Worm (Caenorhabditis elegans) whole organism, L3 larva: ENCODE data around the gene pfut-1.

Source experiments
- R02D3.7 ChIP-seq: fragments of 150-350 bp; optimal IDR thresholded peaks from 2 replicates; lab custom pipeline; 2014; ENCODE audit warnings: missing biosample characterization, missing genetic modification characterization
- ZK546.5 ChIP-seq: sonication (generic microtip); optimal IDR thresholded peaks from 2 replicates; lab custom pipeline; 2017; ENCODE audit warnings: missing biosample characterization, missing genetic modification characterization
- aly-2 ChIP-seq: fragments of 150-350 bp; optimal IDR thresholded peaks from 2 replicates; lab custom pipeline; 2014; ENCODE audit warnings: missing biosample characterization, missing genetic modification characterization
- ceh-28 ChIP-seq: fragments of 150-350 bp; optimal IDR thresholded peaks from 2 replicates; lab custom pipeline; 2014; ENCODE audit warnings: missing biosample characterization, missing genetic modification reagents, missing genetic modification characterization
- ceh-82 ChIP-seq: fragments of 150-350 bp; optimal IDR thresholded peaks from 2 replicates; lab custom pipeline; 2014; ENCODE audit warnings: missing biosample characterization, missing genetic modification characterization
- ceh-9 ChIP-seq: sonication (generic microtip); optimal IDR thresholded peaks from 2 replicates; lab custom pipeline; 2018; ENCODE audit warnings: missing biosample characterization, missing genetic modification characterization
- egl-27 ChIP-seq: sonication (generic microtip); optimal IDR thresholded peaks from 4 replicates; lab custom pipeline; 2017; ENCODE audit warnings: missing biosample characterization, missing genetic modification reagents, missing genetic modification characterization
- egl-5 ChIP-seq: fragments of 150-350 bp; optimal IDR thresholded peaks from 2 replicates; lab custom pipeline; 2017; ENCODE audit warnings: missing biosample characterization, missing genetic modification reagents, missing genetic modification characterization, inconsistent platforms
- elt-1 ChIP-seq: fragments of 150-350 bp; optimal IDR thresholded peaks from 2 replicates; lab custom pipeline; 2014; ENCODE audit warnings: missing biosample characterization, missing genetic modification characterization
- elt-2 ChIP-seq: sonication (generic microtip); optimal IDR thresholded peaks from 2 replicates; lab custom pipeline; 2016; ENCODE audit warnings: missing genetic modification reagents, mild to moderate bottlenecking, missing genetic modification characterization, missing compliant biosample characterization
- elt-3 ChIP-seq, 3 experiments: fragments of 150-350 bp in 1 of 3; sonication (generic microtip) in 2 of 3; optimal IDR thresholded peaks; 2 replicates in 2 of 3; 4 replicates in 1 of 3; lab custom pipeline; 2014 to 2017; ENCODE audit warnings: missing biosample characterization in 3 of 3, missing genetic modification characterization in 3 of 3
- eor-1 ChIP-seq, 2 experiments: fragments of 150-350 bp; optimal IDR thresholded peaks; 2 replicates each; lab custom pipeline; 2014 to 2018; ENCODE audit warnings: missing biosample characterization in 2 of 2, missing genetic modification characterization in 2 of 2
- fkh-10 ChIP-seq: sonication (generic microtip); optimal IDR thresholded peaks from 2 replicates; lab custom pipeline; 2017; ENCODE audit warnings: missing biosample characterization, missing genetic modification reagents, missing genetic modification characterization
- fkh-2 ChIP-seq: fragments of 150-350 bp; optimal IDR thresholded peaks from 2 replicates; lab custom pipeline; 2014; ENCODE audit warnings: missing biosample characterization, missing genetic modification reagents, missing genetic modification characterization
- fos-1 ChIP-seq: fragments of 150-350 bp; optimal IDR thresholded peaks from 2 replicates; lab custom pipeline; 2014; ENCODE audit warnings: missing biosample characterization, missing genetic modification characterization
- hmg-11 ChIP-seq: sonication (generic microtip); optimal IDR thresholded peaks from 2 replicates; lab custom pipeline; 2016; ENCODE audit warnings: missing genetic modification characterization, missing compliant biosample characterization
- lin-15B ChIP-seq: fragments of 150-350 bp; optimal IDR thresholded peaks from 2 replicates; lab custom pipeline; 2014; ENCODE audit warnings: missing biosample characterization, missing genetic modification characterization
- lin-39 ChIP-seq: fragments of 150-350 bp; optimal IDR thresholded peaks from 2 replicates; lab custom pipeline; 2018; ENCODE audit warnings: missing biosample characterization, missing genetic modification reagents, missing genetic modification characterization
- mml-1 ChIP-seq: fragments of 150-350 bp; sonication (generic microtip); optimal IDR thresholded peaks from 3 replicates; lab custom pipeline; 2014; ENCODE audit warnings: missing biosample characterization, missing genetic modification characterization
- nhr-12 ChIP-seq: fragments of 150-350 bp; optimal IDR thresholded peaks from 2 replicates; lab custom pipeline; 2014; ENCODE audit warnings: missing biosample characterization, missing genetic modification characterization
- nhr-237 ChIP-seq: fragments of 150-350 bp; optimal IDR thresholded peaks from 2 replicates; lab custom pipeline; 2014; ENCODE audit warnings: missing biosample characterization, missing genetic modification characterization
- nhr-25 ChIP-seq: sonication (generic microtip); optimal IDR thresholded peaks from 2 replicates; lab custom pipeline; 2017; ENCODE audit warnings: missing biosample characterization, missing genetic modification characterization
- nhr-28 ChIP-seq: fragments of 150-350 bp; optimal IDR thresholded peaks from 2 replicates; lab custom pipeline; 2014; ENCODE audit warnings: missing biosample characterization, missing genetic modification characterization
- nhr-43 ChIP-seq: sonication (generic microtip); optimal IDR thresholded peaks from 2 replicates; lab custom pipeline; 2016; ENCODE audit warnings: mild to moderate bottlenecking, missing genetic modification characterization, missing compliant biosample characterization; ENCODE audit not compliant: poor library complexity, severe bottlenecking
- pha-4 ChIP-seq: fragments of 150-350 bp; optimal IDR thresholded peaks from 2 replicates; lab custom pipeline; 2014; ENCODE audit warnings: missing biosample characterization, missing genetic modification reagents, missing genetic modification characterization
- pqm-1 ChIP-seq: fragments of 150-350 bp; optimal IDR thresholded peaks from 2 replicates; lab custom pipeline; 2017; ENCODE audit warnings: missing biosample characterization, missing genetic modification characterization, inconsistent platforms
- sea-2 ChIP-seq: fragments of 150-350 bp; sonication (generic microtip); optimal IDR thresholded peaks from 4 replicates; lab custom pipeline; 2014; ENCODE audit warnings: missing biosample characterization, missing genetic modification reagents, missing genetic modification characterization
- skn-1 ChIP-seq: fragments of 150-350 bp; optimal IDR thresholded peaks from 2 replicates; lab custom pipeline; 2014; ENCODE audit warnings: missing biosample characterization, missing genetic modification characterization
- snpc-4 ChIP-seq: fragments of 150-350 bp; optimal IDR thresholded peaks from 2 replicates; lab custom pipeline; 2014; ENCODE audit warnings: missing biosample characterization, missing genetic modification characterization
- tbx-2 ChIP-seq: sonication (generic microtip); optimal IDR thresholded peaks from 2 replicates; lab custom pipeline; 2016; ENCODE audit warnings: mild to moderate bottlenecking, missing genetic modification characterization, missing compliant biosample characterization
- unc-39 ChIP-seq: sonication (generic microtip); optimal IDR thresholded peaks from 4 replicates; lab custom pipeline; 2017; ENCODE audit warnings: missing biosample characterization, missing genetic modification characterization
- zag-1 ChIP-seq: fragments of 150-350 bp; optimal IDR thresholded peaks from 2 replicates; lab custom pipeline; 2014; ENCODE audit warnings: missing biosample characterization, missing genetic modification characterization
- ztf-11 ChIP-seq: fragments of 150-350 bp; optimal IDR thresholded peaks from 2 replicates; lab custom pipeline; 2014; ENCODE audit warnings: missing biosample characterization, missing genetic modification characterization
- ztf-4 ChIP-seq: fragments of 150-350 bp; optimal IDR thresholded peaks from 2 replicates; lab custom pipeline; 2014; ENCODE audit warnings: missing biosample characterization, missing genetic modification characterization

The pfut-1 gene

ce11 chrX:3176728-3177127 lies 11.1 kb downstream of the pfut-1 start:
- TF ChIP-seq hmg-11 (tag; lab: Kevin White, UChicago): no peak
- TF ChIP-seq ztf-11 (tag; lab: Kevin White, UChicago): no peak
- no peak for TF ChIP-seq snpc-4 (tag; lab: Kevin White, UChicago)
- TF ChIP-seq elt-3 (tag; optimal IDR thresholded peaks at IDR 0.05; lab: Kevin White, UChicago): no peak
- TF ChIP-seq nhr-28 (tag; lab: Kevin White, UChicago): no peak
- no peak for TF ChIP-seq ztf-4 (tag; lab: Kevin White, UChicago)
- TF ChIP-seq ceh-82 (tag; lab: Kevin White, UChicago): no peak
- TF ChIP-seq mml-1 (tag; lab: Kevin White, UChicago): no peak
- TF ChIP-seq fkh-2: no peak
- no peak for TF ChIP-seq eor-1 (tag; optimal IDR thresholded peaks at IDR 0.05; lab: Kevin White, UChicago)
- TF ChIP-seq sea-2 (GFP tag; lab: Kevin White, UChicago): no peak
- no peak for TF ChIP-seq ZK546.5 (tag; lab: Kevin White, UChicago)
- no peak for TF ChIP-seq tbx-2 (tag; lab: Kevin White, UChicago)
- TF ChIP-seq nhr-237 (tag; lab: Kevin White, UChicago): no peak
- no peak for TF ChIP-seq nhr-25 (tag; lab: Kevin White, UChicago)

ce11 chrX:3178501-3178900 lies 12.9 kb downstream of the pfut-1 start, which contains the start of gene klp-4:
Gene klp-4, minus strand, starts transcription at chrX:3178701.
- no peak for TF ChIP-seq unc-39
- peak; percentile 28 for TF ChIP-seq pha-4 (tag; lab: Kevin White, UChicago)
- no peak for TF ChIP-seq mml-1 (tag; lab: Kevin White, UChicago)

ce11 chrX:3181376-3181775 lies 15.8 kb downstream of the pfut-1 start:
- no peak for TF ChIP-seq ceh-9
- no peak for TF ChIP-seq sea-2 (GFP tag; lab: Kevin White, UChicago)
- TF ChIP-seq hmg-11 (tag; lab: Kevin White, UChicago): peak; percentile 8
- peak; percentile 40 for TF ChIP-seq fkh-10
- TF ChIP-seq, all 47 proteins: peak for 2

- TF ChIP-seq lin-39 (tag; lab: Kevin White, UChicago) (no peak), elt-2 (peak; percentile 76), ZK546.5 (tag; lab: Kevin White, UChicago) (no peak), elt-1 (no peak), skn-1 (tag; lab: Kevin White, UChicago) (no peak), nhr-25 (tag; lab: Kevin White, UChicago) (no peak), elt-3 (tag; optimal IDR thresholded peaks at IDR 0.05; lab: Kevin White, UChicago) (no peak), R02D3.7 (tag; lab: Kevin White, UChicago) (no peak), nhr-12 (no peak), pqm-1 (tag; lab: Kevin White, UChicago) (peak; percentile 43), egl-27 (no peak), aly-2 (no peak), nhr-237 (tag; lab: Kevin White, UChicago) (no peak)
Measured at ce11 chrX:3181870-3182269, 16.2 kb downstream of the pfut-1 start.

ce11 chrX:3184649-3185048 lies 19.0 kb downstream of the pfut-1 start:
- TF ChIP-seq hmg-11 (tag; lab: Kevin White, UChicago) (no peak), zag-1 (tag; lab: Kevin White, UChicago) (no peak), ztf-4 (tag; lab: Kevin White, UChicago) (no peak), egl-5 (no peak), nhr-25 (tag; lab: Kevin White, UChicago) (no peak), lin-15B (tag; lab: Kevin White, UChicago) (no peak), nhr-43 (tag; lab: Kevin White, UChicago) (no peak), unc-39 (no peak), ceh-82 (tag; lab: Kevin White, UChicago) (no peak), mml-1 (tag; lab: Kevin White, UChicago) (no peak), fos-1 (tag; lab: Kevin White, UChicago) (no peak), nhr-28 (tag; lab: Kevin White, UChicago) (no peak), ceh-28 (tag; lab: Kevin White, UChicago) (no peak), sea-2 (GFP tag; lab: Kevin White, UChicago) (no peak)
